Fruit fly (Drosophila melanogaster) whole organism, embryonic: Measurements from ENCODE around the gene chrb.
A peak's percentile ranks its signal among the peaks of the same experiment; 100 is the strongest.

Source experiments
- Awh ChIP-seq: fragments of 200-800 bp; sonication (Bioruptor generic); IDR thresholded peaks from 2 replicates; pipeline ENCODE4, ENCODE4 v1.3.6; 2022; ENCODE audit warnings: missing biosample characterization, missing genetic modification characterization
- BEAF-32 ChIP-seq: fragments of 200-800 bp; sonication (Bioruptor generic); optimal IDR thresholded peaks from 3 replicates; lab custom pipeline; 2017; ENCODE audit warnings: missing biosample characterization, missing genetic modification characterization, mild to moderate bottlenecking, moderate library complexity, missing genetic modification reagents
- BtbVII ChIP-seq: fragments of 200-800 bp; sonication (Bioruptor generic); optimal IDR thresholded peaks from 3 replicates; lab custom pipeline; 2017; ENCODE audit warnings: missing biosample characterization, mild to moderate bottlenecking, missing genetic modification characterization
- CG10431 ChIP-seq: fragments of 200-800 bp; sonication (Bioruptor generic); optimal IDR thresholded peaks from 3 replicates; lab custom pipeline; 2018; ENCODE audit warnings: missing biosample characterization, mild to moderate bottlenecking, missing genetic modification characterization
- CG11398 ChIP-seq: fragments of 200-800 bp; sonication (Bioruptor generic); optimal IDR thresholded peaks from 2 replicates; lab custom pipeline; 2016; ENCODE audit warnings: missing biosample characterization, missing genetic modification characterization
- CG11695 ChIP-seq: fragments of 200-800 bp; sonication (Bioruptor generic); IDR thresholded peaks from 3 replicates; pipeline ENCODE4 v1.3.6; 2022; ENCODE audit warnings: missing biosample characterization, missing genetic modification characterization
- CG12155 ChIP-seq: fragments of 200-800 bp; sonication (Bioruptor generic); optimal IDR thresholded peaks from 3 replicates; lab custom pipeline; 2016; ENCODE audit warnings: missing biosample characterization, missing genetic modification characterization
- CG17361 ChIP-seq: fragments of 200-800 bp; sonication (Bioruptor generic); IDR thresholded peaks from 3 replicates; pipeline ENCODE4 v1.3.6; 2022; ENCODE audit warnings: missing biosample characterization, missing genetic modification characterization
- CG17612 ChIP-seq: fragments of 200-800 bp; sonication (Bioruptor generic); IDR thresholded peaks from 2 replicates; pipeline ENCODE4 v1.3.6; 2022; ENCODE audit warnings: missing biosample characterization, missing genetic modification characterization
- CG2129 ChIP-seq: fragments of 200-800 bp; sonication (Bioruptor generic); IDR thresholded peaks from 2 replicates; pipeline ENCODE4 v1.3.6; 2022; ENCODE audit warnings: missing biosample characterization, missing genetic modification characterization; ENCODE audit not compliant: partially characterized antibody
- CG2678 ChIP-seq: fragments of 200-800 bp; sonication (Bioruptor generic); optimal IDR thresholded peaks from 3 replicates; lab custom pipeline; 2019; ENCODE audit warnings: missing biosample characterization, mild to moderate bottlenecking, missing genetic modification characterization, moderate library complexity
- CG33213 ChIP-seq: fragments of 200-800 bp; sonication (Bioruptor generic); optimal IDR thresholded peaks from 3 replicates; lab custom pipeline; 2016; ENCODE audit warnings: missing biosample characterization, missing genetic modification characterization
- CG34422 ChIP-seq: fragments of 200-800 bp; sonication (Bioruptor generic); IDR thresholded peaks from 3 replicates; pipeline ENCODE4 v1.3.6; 2022; ENCODE audit warnings: missing biosample characterization, missing genetic modification characterization
- CG4730 ChIP-seq: fragments of 200-800 bp; sonication (Bioruptor generic); IDR thresholded peaks from 2 replicates; pipeline ENCODE4 v1.3.6; 2022; ENCODE audit warnings: missing biosample characterization, missing genetic modification characterization
- CG5953 ChIP-seq: fragments of 200-800 bp; sonication (Bioruptor generic); IDR thresholded peaks from 2 replicates; pipeline ENCODE4 v1.3.6; 2022; ENCODE audit warnings: missing biosample characterization, missing genetic modification characterization
- CG6689 ChIP-seq: fragments of 200-800 bp; sonication (Bioruptor generic); IDR thresholded peaks from 2 replicates; pipeline ENCODE4 v1.3.6; 2022; ENCODE audit warnings: missing biosample characterization, missing genetic modification characterization
- CG6765 ChIP-seq: fragments of 200-800 bp; sonication (Bioruptor generic); optimal IDR thresholded peaks from 3 replicates; lab custom pipeline; 2017; ENCODE audit warnings: missing biosample characterization, mild to moderate bottlenecking, missing genetic modification characterization
- CG7556 ChIP-seq: fragments of 200-800 bp; sonication (Bioruptor generic); optimal IDR thresholded peaks from 2 replicates; lab custom pipeline; 2017; ENCODE audit warnings: missing biosample characterization, mild to moderate bottlenecking, missing genetic modification characterization
- CG8478 ChIP-seq: fragments of >200 bp; optimal IDR thresholded peaks from 2 replicates; lab custom pipeline; 2018
- CG9437 ChIP-seq: fragments of 200-800 bp; sonication (Bioruptor generic); optimal IDR thresholded peaks from 2 replicates; lab custom pipeline; 2018; ENCODE audit warnings: missing biosample characterization, mild to moderate bottlenecking, missing genetic modification characterization
- CTCF ChIP-seq: fragments of 200-800 bp; sonication (Bioruptor generic); optimal IDR thresholded peaks from 2 replicates; lab custom pipeline; 2017; ENCODE audit warnings: missing biosample characterization, mild to moderate bottlenecking, missing genetic modification characterization, moderate library complexity
- D ChIP-seq, 2 experiments: fragments of 200-800 bp in 1 of 2; fragments of >200 bp in 1 of 2; sonication (Bioruptor generic) in 1 of 2; optimal IDR thresholded peaks; 2 replicates in 1 of 2; 3 replicates in 1 of 2; lab custom pipeline; 2017; ENCODE audit warnings: mild to moderate bottlenecking in 1 of 2, missing biosample characterization in 1 of 2, missing genetic modification characterization in 1 of 2, missing genetic modification reagents in 1 of 2
- Doc3 ChIP-seq: fragments of 200-800 bp; sonication (Bioruptor generic); IDR thresholded peaks from 3 replicates; pipeline ENCODE4 v1.3.6; 2022; ENCODE audit warnings: missing biosample characterization, missing genetic modification characterization; ENCODE audit not compliant: partially characterized antibody
- Ets65A ChIP-seq: fragments of 200-800 bp; sonication (Bioruptor generic); peaks from one replicate; lab custom pipeline; 2016; ENCODE audit warnings: missing biosample characterization, missing genetic modification characterization
- Hmx ChIP-seq: fragments of 200-800 bp; sonication (Bioruptor generic); optimal IDR thresholded peaks from 2 replicates; lab custom pipeline; 2016; ENCODE audit warnings: missing biosample characterization, missing genetic modification characterization
- Jarid2 ChIP-seq: fragments of 200-800 bp; sonication (Bioruptor generic); optimal IDR thresholded peaks from 3 replicates; lab custom pipeline; 2017; ENCODE audit warnings: mild to moderate bottlenecking, missing biosample characterization, missing genetic modification reagents, missing genetic modification characterization
- MTF-1 ChIP-seq: fragments of 200-800 bp; sonication (Bioruptor generic); optimal IDR thresholded peaks from 2 replicates; lab custom pipeline; 2018; ENCODE audit warnings: missing biosample characterization, mild to moderate bottlenecking, missing genetic modification characterization, borderline replicate concordance
- Mes4 ChIP-seq: fragments of 200-800 bp; sonication (Bioruptor generic); optimal IDR thresholded peaks from 2 replicates; lab custom pipeline; 2016; ENCODE audit warnings: missing biosample characterization, missing genetic modification characterization
- Nf-YB ChIP-seq: fragments of 200-800 bp; sonication (Bioruptor generic); optimal IDR thresholded peaks from 3 replicates; lab custom pipeline; 2019; ENCODE audit warnings: missing biosample characterization, mild to moderate bottlenecking, missing genetic modification characterization, moderate library complexity
- Oli ChIP-seq: fragments of 200-800 bp; sonication (Bioruptor generic); optimal IDR thresholded peaks from 2 replicates; lab custom pipeline; 2018; ENCODE audit warnings: missing biosample characterization, mild to moderate bottlenecking, missing genetic modification characterization, moderate library complexity
- Pdp1 ChIP-seq, 2 experiments: fragments of 200-800 bp; sonication (Bioruptor generic); optimal IDR thresholded peaks; 3 replicates each; lab custom pipeline; 2016; ENCODE audit warnings: missing biosample characterization in 2 of 2, missing genetic modification characterization in 2 of 2, mild to moderate bottlenecking in 1 of 2, moderate library complexity in 1 of 2
- Ptx1 ChIP-seq: fragments of 200-800 bp; sonication (Bioruptor generic); IDR thresholded peaks from 2 replicates; pipeline ENCODE4 v1.3.6; 2022; ENCODE audit warnings: missing biosample characterization, missing genetic modification characterization
- Side ChIP-seq: fragments of 200-800 bp; sonication (Bioruptor generic); optimal IDR thresholded peaks from 2 replicates; lab custom pipeline; 2016; ENCODE audit warnings: missing biosample characterization, missing genetic modification characterization
- Sin3A ChIP-seq: fragments of >200 bp; optimal IDR thresholded peaks from 2 replicates; lab custom pipeline; 2018
- Spps ChIP-seq: fragments of 200-800 bp; sonication (Bioruptor generic); optimal IDR thresholded peaks from 2 replicates; lab custom pipeline; 2018; ENCODE audit warnings: missing biosample characterization, mild to moderate bottlenecking, missing genetic modification characterization
- Ssrp ChIP-seq: fragments of 200-800 bp; sonication (Bioruptor generic); optimal IDR thresholded peaks from 2 replicates; lab custom pipeline; 2018; ENCODE audit warnings: missing biosample characterization, mild to moderate bottlenecking, missing genetic modification characterization, moderate library complexity
- Taf1 ChIP-seq: fragments of 200-800 bp; sonication (Bioruptor generic); IDR thresholded peaks from 2 replicates; pipeline ENCODE4 v1.3.6; 2022; ENCODE audit warnings: missing biosample characterization, missing genetic modification characterization
- ab ChIP-seq: fragments of 200-800 bp; sonication (Bioruptor generic); optimal IDR thresholded peaks from 2 replicates; lab custom pipeline; 2016; ENCODE audit warnings: missing biosample characterization, missing genetic modification characterization
- aop ChIP-seq: fragments of 200-800 bp; sonication (Bioruptor generic); IDR thresholded peaks from 2 replicates; pipeline ENCODE4 v1.3.6; 2022; ENCODE audit warnings: missing biosample characterization, missing genetic modification characterization
- cwo ChIP-seq: fragments of 200-800 bp; sonication (Bioruptor generic); optimal IDR thresholded peaks from 3 replicates; lab custom pipeline; 2017; ENCODE audit warnings: missing biosample characterization, missing genetic modification characterization, mild to moderate bottlenecking, moderate library complexity, missing genetic modification reagents
- gcm ChIP-seq: fragments of 200-800 bp; sonication (Bioruptor generic); optimal IDR thresholded peaks from 2 replicates; lab custom pipeline; 2019; ENCODE audit warnings: missing biosample characterization, mild to moderate bottlenecking, missing genetic modification characterization, moderate library complexity
- grau ChIP-seq: fragments of 200-800 bp; optimal IDR thresholded peaks from 3 replicates; lab custom pipeline; 2019; ENCODE audit warnings: missing biosample characterization, mild to moderate bottlenecking, missing genetic modification characterization, moderate library complexity
- lilli ChIP-seq: fragments of 200-800 bp; sonication (Bioruptor generic); optimal IDR thresholded peaks from 3 replicates; lab custom pipeline; 2016; ENCODE audit warnings: missing biosample characterization, missing genetic modification characterization
- nerfin-1 ChIP-seq: fragments of 200-800 bp; sonication (Bioruptor generic); optimal IDR thresholded peaks from 3 replicates; lab custom pipeline; 2019; ENCODE audit warnings: missing biosample characterization, mild to moderate bottlenecking, missing genetic modification characterization, moderate library complexity
- pan ChIP-seq, 4 experiments: fragments of >200 bp in 3 of 4; fragments of 200-800 bp in 1 of 4; sonication (Bioruptor generic) in 1 of 4; optimal IDR thresholded peaks in 3 of 4; IDR thresholded peaks in 1 of 4; 2 replicates each; pipeline versions ENCODE4 v1.3.6 to Lab custom; 2017 to 2022; ENCODE audit warnings: missing biosample characterization in 2 of 4, missing genetic modification characterization in 2 of 4, mixed read lengths in 1 of 4
- pb ChIP-seq: fragments of 200-800 bp; sonication (Bioruptor generic); optimal IDR thresholded peaks from 3 replicates; lab custom pipeline; 2016; ENCODE audit warnings: missing biosample characterization, missing genetic modification characterization
- ranshi ChIP-seq: fragments of 200-800 bp; sonication (Bioruptor generic); IDR thresholded peaks from 2 replicates; pipeline ENCODE4 v1.3.6; 2022; ENCODE audit warnings: missing biosample characterization, missing genetic modification characterization
- sim ChIP-seq: fragments of 200-800 bp; sonication (Bioruptor generic); IDR thresholded peaks from 2 replicates; pipeline ENCODE4 v1.3.6; 2022; ENCODE audit warnings: missing biosample characterization, missing genetic modification characterization
- sisA ChIP-seq: fragments of 200-800 bp; sonication (Bioruptor generic); IDR thresholded peaks from 2 replicates; pipeline ENCODE4 v1.3.6; 2022; ENCODE audit warnings: missing biosample characterization, missing genetic modification characterization
- stwl ChIP-seq: fragments of 200-800 bp; sonication (Bioruptor generic); optimal IDR thresholded peaks from 3 replicates; lab custom pipeline; 2018; ENCODE audit warnings: missing biosample characterization, mild to moderate bottlenecking, missing genetic modification characterization, moderate library complexity
- toy ChIP-seq: fragments of 200-800 bp; sonication (Bioruptor generic); IDR thresholded peaks from 2 replicates; pipeline ENCODE4 v1.3.6; 2022; ENCODE audit warnings: missing biosample characterization, missing genetic modification characterization
- yki ChIP-seq: fragments of >200 bp; optimal IDR thresholded peaks from 3 replicates; lab custom pipeline; 2018

chrb gene

DNA sequence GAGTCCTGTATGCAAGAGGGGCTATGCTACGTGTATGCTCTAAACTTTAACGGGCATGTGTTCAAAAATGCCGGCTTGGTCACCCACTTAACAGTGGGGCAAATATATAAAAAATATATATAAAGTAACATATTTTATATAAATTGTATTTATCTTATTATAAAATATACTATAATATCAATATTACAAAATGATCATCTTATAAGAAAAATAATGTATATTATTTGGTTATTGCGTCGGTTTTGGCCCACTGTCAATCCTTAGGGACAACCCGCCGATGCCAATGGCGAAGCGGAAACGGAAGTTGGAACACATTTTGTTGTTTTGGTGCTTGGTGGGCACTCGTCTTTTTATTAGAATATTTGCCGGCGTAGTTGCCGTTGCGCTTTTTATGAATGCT, 36.8 kb upstream of the chrb start (continued):
- TF ChIP-seq sim (GFP tag; lab: Robert Waterston, UW) (no peak), CG11695 (GFP tag; lab: Robert Waterston, UW) (peak; percentile 46; the same call in 1 of the 3 replicates), gcm (GFP tag; lab: Kevin White, UChicago) (peak; percentile 36), Oli (tag; lab: Kevin White, UChicago) (peak; percentile 41), yki (lab: Kevin White, UChicago) (no peak), pb (GFP tag; lab: Kevin White, UChicago) (no peak), CG10431 (GFP tag; lab: Kevin White, UChicago) (no peak), stwl (tag; lab: Kevin White, UChicago) (no peak), Sin3A (no peak), toy (GFP tag; lab: Robert Waterston, UW) (no peak), ab (GFP tag; lab: Kevin White, UChicago) (no peak), Side (no peak), CG6765 (GFP tag; lab: Kevin White, UChicago) (no peak), CG8478 (lab: Kevin White, UChicago) (no peak), CG17361 (GFP tag; lab: Robert Waterston, UW) (peak; percentile 50; the same call in 1 of the 3 replicates), aop (no peak), nerfin-1 (tag; lab: Kevin White, UChicago) (peak; percentile 5), Ssrp (peak; percentile 30), Ets65A (GFP tag; lab: Kevin White, UChicago) (no peak), Nf-YB (GFP tag; lab: Kevin White, UChicago) (peak; percentile 22), CG2129 (GFP tag; lab: Robert Waterston, UW) (no peak), Pdp1 (GFP tag; optimal IDR thresholded peaks at IDR 0.05; lab: Kevin White, UChicago) (no peak), CG4730 (GFP tag; lab: Robert Waterston, UW) (no peak), CG33213 (GFP tag; lab: Kevin White, UChicago) (no peak), pan (optimal IDR thresholded peaks at IDR 0.05; lab: Kevin White, UChicago) (no peak), pan (GFP tag; optimal IDR thresholded peaks at IDR 0.05 in 1 of 2, IDR thresholded peaks at IDR 0.05 in 1 of 2) (peak in 1 of 2 experiments; percentile 29), Doc3 (no peak), CG11398 (GFP tag; lab: Kevin White, UChicago) (no peak), D (optimal IDR thresholded peaks at IDR 0.05; lab: Kevin White, UChicago) (no peak), D (GFP tag; optimal IDR thresholded peaks at IDR 0.05; lab: Kevin White, UChicago) (peak; percentile 30), cwo (GFP tag; lab: Kevin White, UChicago) (peak; percentile 27), CTCF (GFP tag; lab: Kevin White, UChicago) (no peak), CG2678 (tag; lab: Kevin White, UChicago) (peak; percentile 57), CG9437 (peak; percentile 24), Spps (tag; lab: Kevin White, UChicago) (peak; percentile 26), CG6689 (GFP tag; lab: Robert Waterston, UW) (peak; percentile 51), CG5953 (GFP tag; lab: Robert Waterston, UW) (no peak), BtbVII (GFP tag; lab: Kevin White, UChicago) (peak; percentile 56), MTF-1 (GFP tag; lab: Kevin White, UChicago) (no peak), Hmx (GFP tag; lab: Kevin White, UChicago) (no peak), lilli (GFP tag; lab: Kevin White, UChicago) (no peak), Jarid2 (no peak), sisA (GFP tag; lab: Robert Waterston, UW) (0 out of 2 replicates have a peak, but pooled peaks have one; percentile 17), Taf1 (GFP tag; lab: Robert Waterston, UW) (no peak), BEAF-32 (GFP tag; lab: Kevin White, UChicago) (no peak), Ptx1 (GFP tag; lab: Robert Waterston, UW) (no peak), Awh (GFP tag; lab: Robert Waterston, UW) (no peak; the same call in 1 of the 2 replicates), CG17612 (GFP tag; lab: Robert Waterston, UW) (no peak), CG7556 (GFP tag; lab: Kevin White, UChicago) (peak; percentile 48), Mes4 (GFP tag; lab: Kevin White, UChicago) (no peak), CG12155 (GFP tag; lab: Kevin White, UChicago) (no peak), ranshi (GFP tag; lab: Robert Waterston, UW) (peak; percentile 45; the same call in 1 of the 2 replicates), CG34422 (GFP tag; lab: Robert Waterston, UW) (no peak), grau (tag; lab: Kevin White, UChicago) (peak; percentile 54)
